Worm (Caenorhabditis elegans): ENCODE measurements around the gene mog-5.

- TF ChIP-seq med-1 (GFP tag; optimal IDR thresholded peaks at IDR 0.05; ENCODE audit: insufficient read depth) (peak; percentile 10), klf-2 (GFP tag; conservative IDR thresholded peaks at IDR 0.05) (peak; percentile 64; the same call in 1 of the 2 replicates), tab-1 (GFP tag; IDR thresholded peaks at IDR 0.05) (no peak), ztf-23 (GFP tag; IDR thresholded peaks at IDR 0.05) (peak; percentile 84), flt-1 (GFP tag; IDR thresholded peaks at IDR 0.05) (peak; percentile 81), T22C8.4 (GFP tag; IDR thresholded peaks at IDR 0.05) (no peak; the same call in 1 of the 2 replicates)
These were observed 41.1 kb upstream of the mog-5 start, which contains the start of the genes F09E5.11 and bmy-1 for ce11 chrII:5358137-5358745.
